Worm (Caenorhabditis elegans) whole organism, L4/young adult: Measurements from ENCODE around the gene fbxb-25.

Experiments
- W03F9.2 ChIP-seq: fragments of 150-350 bp; optimal IDR thresholded peaks from 2 replicates; lab custom pipeline; 2014; ENCODE audit warnings: missing biosample characterization, missing genetic modification characterization
- him-1 ChIP-seq: sonication (generic microtip); optimal IDR thresholded peaks from 2 replicates; lab custom pipeline; 2016; ENCODE audit warnings: missing genotype, missing genetic modification reagents, missing genetic modification characterization, missing compliant biosample characterization

- TF ChIP-seq W03F9.2 (no peak), him-1 (tag; lab: Kevin White, UChicago) (no peak)
Observed at ce11 chrII:1709959-1710358, 26.1 kb downstream of the fbxb-25 start, which contains the start of gene fbxa-184.
